Fruit fly (Drosophila melanogaster) whole organism, embryonic: ENCODE data around the gene PolD2.

Experiments used
- CG15073 ChIP-seq: fragments of 200-800 bp; sonication (Bioruptor generic); optimal IDR thresholded peaks from 2 replicates; lab custom pipeline; 2016; ENCODE audit warnings: missing biosample characterization, missing genetic modification characterization
- CG15479 ChIP-seq: fragments of 200-800 bp; sonication (Bioruptor generic); optimal IDR thresholded peaks from 3 replicates; lab custom pipeline; 2019; ENCODE audit warnings: missing biosample characterization, mild to moderate bottlenecking, missing genetic modification characterization, moderate library complexity
- CG18476 ChIP-seq: fragments of 200-800 bp; sonication (Bioruptor generic); optimal IDR thresholded peaks from 2 replicates; lab custom pipeline; 2016; ENCODE audit warnings: missing biosample characterization, mild to moderate bottlenecking, missing genetic modification characterization
- CG3407 ChIP-seq: fragments of 200-800 bp; sonication (Bioruptor generic); optimal IDR thresholded peaks from 2 replicates; lab custom pipeline; 2018; ENCODE audit warnings: missing biosample characterization, mild to moderate bottlenecking, missing genetic modification characterization
- CG34422 ChIP-seq: fragments of 200-800 bp; sonication (Bioruptor generic); IDR thresholded peaks from 3 replicates; pipeline ENCODE4 v1.3.6; 2022; ENCODE audit warnings: missing biosample characterization, missing genetic modification characterization
- CG4707 ChIP-seq: fragments of 200-800 bp; sonication (Bioruptor generic); optimal IDR thresholded peaks from 2 replicates; lab custom pipeline; 2018; ENCODE audit warnings: missing biosample characterization, mild to moderate bottlenecking, missing genetic modification characterization, moderate library complexity
- CG5180 ChIP-seq: fragments of 200-800 bp; sonication (Bioruptor generic); optimal IDR thresholded peaks from 3 replicates; lab custom pipeline; 2017; ENCODE audit warnings: missing biosample characterization, missing genetic modification characterization, mild to moderate bottlenecking, moderate library complexity, missing genetic modification reagents
- CG6683 ChIP-seq: fragments of 200-800 bp; sonication (Bioruptor generic); optimal IDR thresholded peaks from 2 replicates; lab custom pipeline; 2017; ENCODE audit warnings: missing biosample characterization, mild to moderate bottlenecking, missing genetic modification characterization, missing genetic modification reagents
- CG9609 ChIP-seq: fragments of 200-800 bp; sonication (Bioruptor generic); optimal IDR thresholded peaks from 3 replicates; lab custom pipeline; 2016; ENCODE audit warnings: missing biosample characterization, missing genetic modification characterization
- CG9932 ChIP-seq: fragments of 200-800 bp; sonication (Bioruptor generic); IDR thresholded peaks from 2 replicates; pipeline ENCODE4 v1.3.6; 2022; ENCODE audit warnings: missing biosample characterization, missing genetic modification characterization
- D ChIP-seq, 2 experiments: fragments of 200-800 bp in 1 of 2; fragments of >200 bp in 1 of 2; sonication (Bioruptor generic) in 1 of 2; optimal IDR thresholded peaks; 2 replicates in 1 of 2; 3 replicates in 1 of 2; lab custom pipeline; 2017; ENCODE audit warnings: mild to moderate bottlenecking in 1 of 2, missing biosample characterization in 1 of 2, missing genetic modification characterization in 1 of 2, missing genetic modification reagents in 1 of 2
- Ets97D ChIP-seq: fragments of 200-800 bp; sonication (Bioruptor generic); optimal IDR thresholded peaks from 3 replicates; lab custom pipeline; 2016; ENCODE audit warnings: missing biosample characterization, missing genetic modification characterization
- HHEX ChIP-seq: fragments of 200-800 bp; sonication (Bioruptor generic); optimal IDR thresholded peaks from 3 replicates; lab custom pipeline; 2017; ENCODE audit warnings: missing biosample characterization, mild to moderate bottlenecking, missing genetic modification characterization, missing genetic modification reagents
- HLH4C ChIP-seq: fragments of 200-800 bp; sonication (Bioruptor generic); IDR thresholded peaks from 3 replicates; pipeline ENCODE4 v1.3.6; 2022; ENCODE audit warnings: missing biosample characterization, missing genetic modification characterization; ENCODE audit not compliant: partially characterized antibody
- MBD-R2 ChIP-seq: fragments of 200-800 bp; sonication (Bioruptor generic); IDR thresholded peaks from 2 replicates; pipeline ENCODE4 v1.3.6; 2022; ENCODE audit warnings: missing biosample characterization, missing genetic modification characterization
- MESR4 ChIP-seq: fragments of 200-800 bp; sonication (Bioruptor generic); optimal IDR thresholded peaks from 2 replicates; lab custom pipeline; 2018; ENCODE audit warnings: missing biosample characterization, mild to moderate bottlenecking, missing genetic modification characterization, moderate library complexity
- NK7.1 ChIP-seq: fragments of 200-800 bp; sonication (Bioruptor generic); optimal IDR thresholded peaks from 3 replicates; lab custom pipeline; 2016; ENCODE audit warnings: missing biosample characterization, missing genetic modification characterization
- Oaz ChIP-seq: fragments of 200-800 bp; sonication (Bioruptor generic); IDR thresholded peaks from 2 replicates; pipeline ENCODE4 v1.3.6; 2022; ENCODE audit warnings: missing biosample characterization, missing genetic modification characterization
- Usf ChIP-seq: fragments of 200-800 bp; sonication (Bioruptor generic); optimal IDR thresholded peaks from 2 replicates; lab custom pipeline; 2017; ENCODE audit warnings: missing genotype, missing biosample characterization, missing genetic modification characterization
- Xbp1 ChIP-seq: fragments of 200-800 bp; sonication (Bioruptor generic); optimal IDR thresholded peaks from 3 replicates; lab custom pipeline; 2016; ENCODE audit warnings: missing biosample characterization, mild to moderate bottlenecking, missing genetic modification characterization
- bbx ChIP-seq: fragments of 200-800 bp; sonication (Bioruptor generic); IDR thresholded peaks from 2 replicates; pipeline ENCODE4 v1.3.6; 2022; ENCODE audit warnings: missing biosample characterization, missing genetic modification characterization; ENCODE audit not compliant: partially characterized antibody
- da ChIP-seq: fragments of 200-800 bp; sonication (Bioruptor generic); optimal IDR thresholded peaks from 2 replicates; lab custom pipeline; 2016; ENCODE audit warnings: missing biosample characterization, missing genetic modification characterization
- dm ChIP-seq: fragments of 200-800 bp; sonication (Bioruptor generic); optimal IDR thresholded peaks from 3 replicates; lab custom pipeline; 2016; ENCODE audit warnings: missing biosample characterization, missing genetic modification characterization
- exex ChIP-seq: fragments of 200-800 bp; sonication (Bioruptor generic); optimal IDR thresholded peaks from 4 replicates; lab custom pipeline; 2018; ENCODE audit warnings: missing biosample characterization, mild to moderate bottlenecking, missing genetic modification characterization, moderate library complexity
- gfzf ChIP-seq: fragments of 200-800 bp; sonication (Bioruptor generic); optimal IDR thresholded peaks from 2 replicates; lab custom pipeline; 2016; ENCODE audit warnings: missing biosample characterization, mild to moderate bottlenecking, missing genetic modification characterization, moderate library complexity
- hb ChIP-seq: fragments of 200-800 bp; sonication (Bioruptor generic); IDR thresholded peaks from 3 replicates; pipeline ENCODE4 v1.3.6; 2022; ENCODE audit warnings: missing biosample characterization, missing genetic modification characterization; ENCODE audit not compliant: partially characterized antibody
- hkb ChIP-seq, 2 experiments: fragments of 200-800 bp in 1 of 2; fragments of >200 bp in 1 of 2; sonication (Bioruptor generic) in 1 of 2; IDR thresholded peaks in 1 of 2; optimal IDR thresholded peaks in 1 of 2; 2 replicates each; pipeline versions ENCODE4 v1.3.6 to Lab custom; 2017 to 2022; ENCODE audit warnings: missing biosample characterization in 1 of 2, missing genetic modification characterization in 1 of 2
- hth ChIP-seq: fragments of >200 bp; optimal IDR thresholded peaks from 2 replicates; lab custom pipeline; 2017; ENCODE audit warnings: inconsistent platforms
- kay ChIP-seq: fragments of 200-800 bp; sonication (Bioruptor generic); optimal IDR thresholded peaks from 2 replicates; lab custom pipeline; 2016; ENCODE audit warnings: missing biosample characterization, missing genetic modification characterization
- lab ChIP-seq: fragments of 200-800 bp; sonication (Bioruptor generic); optimal IDR thresholded peaks from 3 replicates; lab custom pipeline; 2017; ENCODE audit warnings: missing biosample characterization, missing genetic modification characterization, mild to moderate bottlenecking, moderate library complexity, missing genetic modification reagents
- lbe ChIP-seq: fragments of 200-800 bp; sonication (Bioruptor generic); optimal IDR thresholded peaks from 2 replicates; lab custom pipeline; 2016; ENCODE audit warnings: missing biosample characterization, mild to moderate bottlenecking, missing genetic modification characterization
- lov ChIP-seq, 2 experiments: fragments of 200-800 bp in 1 of 2; fragments of >200 bp in 1 of 2; sonication (Bioruptor generic) in 1 of 2; IDR thresholded peaks in 1 of 2; optimal IDR thresholded peaks in 1 of 2; 2 replicates in 1 of 2; 3 replicates in 1 of 2; pipeline versions ENCODE4 v1.3.6 to Lab custom; 2017 to 2022; ENCODE audit warnings: missing biosample characterization in 1 of 2, missing genetic modification characterization in 1 of 2
- mld ChIP-seq: fragments of 200-800 bp; sonication (Bioruptor generic); IDR thresholded peaks from 3 replicates; pipeline ENCODE4 v1.3.6; 2022; ENCODE audit warnings: missing biosample characterization, missing genetic modification characterization; ENCODE audit not compliant: partially characterized antibody
- prd ChIP-seq, 3 experiments: fragments of >200 bp in 2 of 3; fragments of 200-800 bp in 1 of 3; sonication (Bioruptor generic) in 1 of 3; optimal IDR thresholded peaks in 2 of 3; IDR thresholded peaks in 1 of 3; 2 replicates in 2 of 3; 3 replicates in 1 of 3; pipeline versions ENCODE4 v1.3.6 to Lab custom; 2017 to 2022; ENCODE audit warnings: missing biosample characterization in 1 of 3, missing genetic modification characterization in 1 of 3
- psq ChIP-seq: fragments of 200-800 bp; sonication (Bioruptor generic); optimal IDR thresholded peaks from 2 replicates; lab custom pipeline; 2017; ENCODE audit warnings: missing biosample characterization, missing genetic modification characterization
- sens ChIP-seq: fragments of 200-800 bp; sonication (Bioruptor generic); peaks from one replicate; lab custom pipeline; 2016; ENCODE audit warnings: missing biosample characterization, missing genetic modification characterization
- slp2 ChIP-seq: fragments of 200-800 bp; sonication (Bioruptor generic); optimal IDR thresholded peaks from 2 replicates; lab custom pipeline; 2016; ENCODE audit warnings: missing biosample characterization, missing genetic modification characterization
- sna ChIP-seq: fragments of 200-800 bp; sonication (Bioruptor generic); IDR thresholded peaks from 2 replicates; pipeline ENCODE4 v1.3.6; 2022; ENCODE audit warnings: missing biosample characterization, missing genetic modification characterization; ENCODE audit not compliant: partially characterized antibody
- sob ChIP-seq: fragments of 200-800 bp; sonication (Bioruptor generic); IDR thresholded peaks from 2 replicates; pipeline ENCODE4 v1.3.6; 2022; ENCODE audit warnings: missing biosample characterization, missing genetic modification characterization
- tin ChIP-seq: fragments of 200-800 bp; sonication (Bioruptor generic); optimal IDR thresholded peaks from 3 replicates; lab custom pipeline; 2016; ENCODE audit warnings: missing biosample characterization, missing genetic modification characterization
- tll ChIP-seq, 2 experiments: fragments of 200-800 bp in 1 of 2; fragments of >200 bp in 1 of 2; sonication (Bioruptor generic) in 1 of 2; optimal IDR thresholded peaks; 2 replicates each; lab custom pipeline; 2017 to 2019; ENCODE audit warnings: missing biosample characterization in 2 of 2, missing genetic modification characterization in 2 of 2, mild to moderate bottlenecking in 1 of 2, moderate library complexity in 1 of 2
- twi ChIP-seq: fragments of 200-800 bp; optimal IDR thresholded peaks from 2 replicates; lab custom pipeline; 2019; ENCODE audit warnings: missing biosample characterization, mild to moderate bottlenecking, missing genetic modification characterization, moderate library complexity
- vfl ChIP-seq: fragments of 200-800 bp; sonication (Bioruptor generic); optimal IDR thresholded peaks from 2 replicates; lab custom pipeline; 2016; ENCODE audit warnings: missing biosample characterization, missing genetic modification characterization
- vvl ChIP-seq: fragments of 200-800 bp; sonication (Bioruptor generic); IDR thresholded peaks from 2 replicates; pipeline ENCODE4 v1.3.6; 2022; ENCODE audit warnings: missing biosample characterization, missing genetic modification characterization

Gene PolD2

DNA sequence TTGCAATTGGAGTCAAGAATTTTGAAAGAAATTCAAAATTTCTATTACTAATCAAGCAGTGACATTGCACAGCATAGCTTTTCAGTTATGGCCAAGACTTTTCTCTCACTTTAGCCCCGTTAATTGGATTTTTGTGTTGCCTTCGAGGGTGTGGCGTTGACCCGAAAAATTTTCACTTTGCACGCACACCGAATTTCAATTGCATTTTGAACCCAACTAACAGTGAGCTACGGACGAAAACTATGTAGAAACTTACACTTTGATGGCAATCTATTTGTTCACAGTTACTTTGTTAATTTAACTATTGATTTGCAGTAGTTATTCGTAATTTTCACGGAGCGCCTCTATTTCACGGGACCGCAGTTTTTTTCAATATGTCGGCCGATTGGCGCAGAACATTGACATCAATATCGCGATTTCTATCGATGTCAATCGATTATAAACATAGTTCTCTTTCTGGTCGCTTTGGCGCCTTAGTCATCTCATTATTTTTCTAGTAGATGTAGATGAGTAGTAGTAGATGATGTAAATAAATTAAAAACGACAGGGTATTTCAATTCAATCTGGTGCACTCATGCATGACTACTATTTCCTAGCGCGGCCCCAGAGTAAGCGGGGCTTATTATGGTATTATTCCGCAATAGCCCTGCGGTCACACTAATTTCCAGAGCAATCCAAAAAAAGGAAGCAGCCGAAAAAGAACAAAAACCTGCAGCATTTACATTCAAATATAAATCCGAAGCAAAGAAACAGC, 19.7 kb downstream of the PolD2 start, which contains the start of the genes alpha-Spec, dlt and Cdc37 (continued):
- TF ChIP-seq tin (no peak), lbe (GFP tag; lab: Kevin White, UChicago) (no peak), slp2 (no peak), CG6683 (no peak), psq (GFP tag; lab: Kevin White, UChicago) (no peak), lab (GFP tag; lab: Kevin White, UChicago) (no peak), HHEX (GFP tag; lab: Kevin White, UChicago) (no peak), CG9609 (GFP tag; lab: Kevin White, UChicago) (no peak), hth (no peak), MBD-R2 (peak; percentile 29; the same call in 1 of the 2 replicates), mld (GFP tag; lab: Robert Waterston, UW) (peak; percentile 62; the same call in 1 of the 3 replicates)
- TF ChIP-seq, all 482 proteins: peak for 158

DNA sequence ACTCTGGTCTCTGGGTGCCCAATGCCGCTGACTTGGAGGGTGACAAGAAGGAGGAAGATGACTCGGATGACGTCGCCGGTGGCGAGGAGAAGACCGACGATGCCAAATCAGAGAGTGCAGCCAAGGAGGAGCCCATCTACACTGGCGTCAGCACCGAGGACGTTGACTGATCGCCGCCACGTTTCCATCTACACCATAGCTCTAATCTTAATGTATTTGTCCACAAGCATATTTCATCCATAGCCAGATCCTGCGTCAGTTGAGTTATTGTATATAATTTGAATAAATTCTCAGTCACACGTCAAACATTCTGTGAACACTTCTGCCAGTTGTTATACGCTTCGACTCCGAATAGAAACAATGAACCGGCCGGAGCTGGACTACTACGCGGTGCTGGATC, 21.6 kb downstream of the PolD2 start, which contains the start of gene CG12020:
Gene CG12020 (plus strand): TSS at position 301 of the 400 bp plus-strand sequence.
- TF ChIP-seq twi (tag; lab: Kevin White, UChicago) (no peak), sna (GFP tag; lab: Robert Waterston, UW) (no peak), sens (peak; percentile 28), lov (optimal IDR thresholded peaks at IDR 0.05; lab: Kevin White, UChicago) (no peak), lov (GFP tag; IDR thresholded peaks at IDR 0.05; lab: Robert Waterston, UW) (no peak), CG3407 (GFP tag; lab: Kevin White, UChicago) (no peak)

DNA sequence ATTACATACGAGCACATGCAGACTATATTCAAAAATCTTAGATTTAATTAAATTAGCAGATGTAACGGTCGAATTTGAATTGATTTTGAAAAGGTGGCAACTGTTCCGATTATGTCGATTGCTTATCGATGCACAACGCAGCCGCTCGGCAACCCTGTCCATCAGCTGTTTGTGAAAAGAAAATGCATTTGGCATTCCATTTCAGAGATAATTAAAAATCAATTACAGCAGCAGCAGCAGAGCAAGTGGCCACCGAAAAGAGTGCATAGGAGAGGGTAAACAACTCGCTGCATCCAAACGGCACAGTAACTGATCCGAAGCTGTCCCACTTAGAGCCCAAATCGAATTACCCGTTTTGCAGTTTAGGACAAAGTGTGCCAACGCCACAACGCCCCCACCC, 23.2 kb downstream of the PolD2 start, which contains the start of gene Patj:
Gene Patj (plus strand): TSS at position 155 of the 400 bp plus-strand sequence.
- TF ChIP-seq tll (GFP tag; optimal IDR thresholded peaks at IDR 0.05; lab: Kevin White, UChicago) (no peak), D (optimal IDR thresholded peaks at IDR 0.05; lab: Kevin White, UChicago) (no peak), D (GFP tag; optimal IDR thresholded peaks at IDR 0.05; lab: Kevin White, UChicago) (no peak), CG5180 (no peak), da (GFP tag; lab: Kevin White, UChicago) (no peak), kay (no peak), CG18476 (no peak), HLH4C (GFP tag; lab: Robert Waterston, UW) (peak; percentile 24; the same call in 1 of the 3 replicates), vvl (GFP tag; lab: Robert Waterston, UW) (peak; percentile 28), sob (GFP tag; lab: Robert Waterston, UW) (no peak), hkb (optimal IDR thresholded peaks at IDR 0.05; lab: Kevin White, UChicago) (no peak), hkb (GFP tag; IDR thresholded peaks at IDR 0.05; lab: Robert Waterston, UW) (no peak), Ets97D (GFP tag; lab: Kevin White, UChicago) (peak; percentile 24), exex (tag; lab: Kevin White, UChicago) (peak; percentile 55), CG15073 (GFP tag; lab: Kevin White, UChicago) (no peak), CG34422 (GFP tag; lab: Robert Waterston, UW) (no peak), gfzf (GFP tag; lab: Kevin White, UChicago) (peak; percentile 34), bbx (GFP tag; lab: Robert Waterston, UW) (no peak; the same call in 1 of the 2 replicates), CG9932 (GFP tag; lab: Robert Waterston, UW) (no peak), hb (no peak), CG4707 (no peak), dm (GFP tag; lab: Kevin White, UChicago) (no peak), MESR4 (GFP tag; lab: Kevin White, UChicago) (peak; percentile 80), prd (optimal IDR thresholded peaks at IDR 0.05; lab: Kevin White, UChicago) (no peak), prd (GFP tag; IDR thresholded peaks at IDR 0.05; lab: Robert Waterston, UW) (no peak), CG15479 (GFP tag; lab: Kevin White, UChicago) (no peak), Usf (no peak), Oaz (GFP tag; lab: Robert Waterston, UW) (no peak), Xbp1 (GFP tag; lab: Kevin White, UChicago) (no peak), NK7.1 (GFP tag; lab: Kevin White, UChicago) (no peak), vfl (no peak)
